Worm (Caenorhabditis elegans) whole organism, young adult: ENCODE data around the gene gcy-34.

Experiments
- B0019.2 ChIP-seq: fragments of 200-800 bp; sonication (Bioruptor generic); conservative IDR thresholded peaks from 2 replicates; pipeline ENCODE4 v1.3.6; 2022; ENCODE audit warnings: missing genetic modification reagents, missing genetic modification characterization, missing compliant biosample characterization
- B0261.1 ChIP-seq: sonication (generic microtip); optimal IDR thresholded peaks from 2 replicates; lab custom pipeline; 2016; ENCODE audit warnings: mild to moderate bottlenecking, missing genetic modification characterization, moderate library complexity, missing compliant biosample characterization
- B0336.3 ChIP-seq: fragments of 200-800 bp; sonication (Bioruptor generic); IDR thresholded peaks from 2 replicates; pipeline ENCODE4 v1.3.6; 2022; ENCODE audit warnings: missing genetic modification characterization, missing compliant biosample characterization
- F37B4.10 ChIP-seq: fragments of 200-800 bp; sonication (Bioruptor generic); IDR thresholded peaks from 2 replicates; pipeline ENCODE4 v1.3.6; 2022; ENCODE audit warnings: missing genetic modification characterization, missing compliant biosample characterization
- K12H6.12 ChIP-seq: fragments of 200-800 bp; sonication (Bioruptor generic); optimal IDR thresholded peaks from 2 replicates; lab custom pipeline; 2018; ENCODE audit warnings: mild to moderate bottlenecking, missing genetic modification characterization, missing compliant biosample characterization
- T26A5.8 ChIP-seq: sonication (generic microtip); optimal IDR thresholded peaks from 2 replicates; lab custom pipeline; 2016; ENCODE audit warnings: missing genetic modification characterization, missing compliant biosample characterization
- Y53F4B.3 ChIP-seq: fragments of 200-800 bp; sonication (Bioruptor generic); IDR thresholded peaks from 2 replicates; pipeline ENCODE4 v1.3.6; 2022; ENCODE audit warnings: missing genetic modification reagents, missing genetic modification characterization, missing compliant biosample characterization
- Y56A3A.18 ChIP-seq: fragments of 200-800 bp; sonication (Bioruptor generic); IDR thresholded peaks from 2 replicates; pipeline ENCODE4 v1.3.6; 2022; ENCODE audit warnings: missing genetic modification reagents, missing genetic modification characterization, missing compliant biosample characterization
- Y95B8A.8 ChIP-seq: fragments of 200-800 bp; sonication (Bioruptor generic); IDR thresholded peaks from 2 replicates; pipeline ENCODE4 v1.3.6; 2022; ENCODE audit warnings: missing genetic modification reagents, missing genetic modification characterization, missing compliant biosample characterization
- attf-5 ChIP-seq: fragments of 200-800 bp; sonication (Bioruptor generic); optimal IDR thresholded peaks from 2 replicates; lab custom pipeline; 2018; ENCODE audit warnings: mild to moderate bottlenecking, missing genetic modification characterization, missing compliant biosample characterization
- bed-2 ChIP-seq: fragments of 200-800 bp; sonication (Bioruptor generic); IDR thresholded peaks from 2 replicates; pipeline ENCODE4 v1.3.6; 2022; ENCODE audit warnings: missing genetic modification reagents, missing genetic modification characterization, missing compliant biosample characterization
- ccch-3 ChIP-seq: fragments of 200-800 bp; sonication (Bioruptor generic); optimal IDR thresholded peaks from 2 replicates; lab custom pipeline; 2018; ENCODE audit warnings: mild to moderate bottlenecking, missing genetic modification characterization, missing compliant biosample characterization
- ceh-91 ChIP-seq: fragments of 200-800 bp; sonication (Bioruptor generic); IDR thresholded peaks from 2 replicates; pipeline ENCODE4 v1.3.6; 2022; ENCODE audit warnings: missing genetic modification reagents, missing genetic modification characterization, missing compliant biosample characterization
- efl-1 ChIP-seq: fragments of 150-350 bp; optimal IDR thresholded peaks from 2 replicates; lab custom pipeline; 2014; ENCODE audit warnings: missing biosample characterization, missing genetic modification reagents, missing genetic modification characterization
- egrh-3 ChIP-seq: fragments of 200-800 bp; sonication (Bioruptor generic); IDR thresholded peaks from 2 replicates; pipeline ENCODE4 v1.3.6; 2022; ENCODE audit warnings: missing genetic modification reagents, missing genetic modification characterization, missing compliant biosample characterization
- ekl-4 ChIP-seq: fragments of 200-800 bp; sonication (Bioruptor generic); IDR thresholded peaks from 2 replicates; pipeline ENCODE4 v1.3.6; 2022; ENCODE audit warnings: missing genetic modification reagents, missing genetic modification characterization, missing compliant biosample characterization
- him-1 ChIP-seq: sonication (generic microtip); optimal IDR thresholded peaks from 2 replicates; lab custom pipeline; 2016; ENCODE audit warnings: missing genotype, missing genetic modification reagents, missing genetic modification characterization, missing compliant biosample characterization
- hmg-20 ChIP-seq: fragments of 200-800 bp; sonication (Bioruptor generic); IDR thresholded peaks from 2 replicates; pipeline ENCODE4 v1.3.6; 2022; ENCODE audit warnings: missing genetic modification reagents, missing genetic modification characterization, missing compliant biosample characterization
- lin-26 ChIP-seq: fragments of 200-800 bp; sonication (Bioruptor generic); IDR thresholded peaks from 2 replicates; pipeline ENCODE4 v1.3.6; 2022; ENCODE audit warnings: missing genetic modification reagents, missing genetic modification characterization, missing compliant biosample characterization
- madf-6 ChIP-seq: fragments of 200-800 bp; sonication (Bioruptor generic); IDR thresholded peaks from 2 replicates; pipeline ENCODE4 v1.3.6; 2022; ENCODE audit warnings: missing genetic modification reagents, missing genetic modification characterization, missing compliant biosample characterization
- mcd-1 ChIP-seq: fragments of 200-800 bp; sonication (Bioruptor generic); IDR thresholded peaks from 2 replicates; pipeline ENCODE4 v1.3.6; 2022; ENCODE audit warnings: missing genetic modification reagents, missing genetic modification characterization, missing compliant biosample characterization
- mxl-1 ChIP-seq: sonication (generic microtip); optimal IDR thresholded peaks from 2 replicates; lab custom pipeline; 2016; ENCODE audit warnings: missing genetic modification characterization, missing compliant biosample characterization
- nhr-179 ChIP-seq: sonication (generic microtip); optimal IDR thresholded peaks from 2 replicates; lab custom pipeline; 2016; ENCODE audit warnings: mild to moderate bottlenecking, missing genetic modification characterization, missing compliant biosample characterization
- nhr-27 ChIP-seq: fragments of 200-800 bp; sonication (Bioruptor generic); optimal IDR thresholded peaks from 2 replicates; lab custom pipeline; 2018; ENCODE audit warnings: mild to moderate bottlenecking, missing genetic modification characterization, moderate library complexity, missing compliant biosample characterization
- nhr-80 ChIP-seq: sonication (generic microtip); optimal IDR thresholded peaks from 2 replicates; lab custom pipeline; 2016; ENCODE audit warnings: missing genetic modification characterization, missing compliant biosample characterization
- sdz-38 ChIP-seq: sonication (generic microtip); optimal IDR thresholded peaks from 2 replicates; lab custom pipeline; 2016; ENCODE audit warnings: missing genotype, missing genetic modification characterization, missing compliant biosample characterization
- tbx-9 ChIP-seq: sonication (generic microtip); optimal IDR thresholded peaks from 2 replicates; lab custom pipeline; 2016; ENCODE audit warnings: borderline replicate concordance, missing genetic modification characterization, inconsistent platforms, missing compliant biosample characterization
- unc-62 ChIP-seq: fragments of 150-350 bp; optimal IDR thresholded peaks from 2 replicates; lab custom pipeline; 2014; ENCODE audit warnings: missing biosample characterization, missing genetic modification reagents, missing genetic modification characterization
- zim-3 ChIP-seq: sonication (generic microtip); optimal IDR thresholded peaks from 2 replicates; lab custom pipeline; 2017; ENCODE audit warnings: mild to moderate bottlenecking, missing genetic modification characterization, moderate library complexity, missing compliant biosample characterization
- ztf-25 ChIP-seq: fragments of 200-800 bp; sonication (Bioruptor generic); IDR thresholded peaks from 2 replicates; pipeline ENCODE4 v1.3.6; 2022; ENCODE audit warnings: missing genetic modification reagents, missing genetic modification characterization, missing compliant biosample characterization
- ztf-3 ChIP-seq: fragments of 200-800 bp; sonication (Bioruptor generic); optimal IDR thresholded peaks from 2 replicates; lab custom pipeline; 2018; ENCODE audit warnings: mild to moderate bottlenecking, missing genetic modification characterization, missing compliant biosample characterization
- ztf-6 ChIP-seq: fragments of 200-800 bp; sonication (Bioruptor generic); IDR thresholded peaks from 2 replicates; pipeline ENCODE4 v1.3.6; 2022; ENCODE audit warnings: missing genetic modification reagents, missing genetic modification characterization, missing compliant biosample characterization

The gcy-34 gene

ce11 chrV:13364227-13364626 lies 21.5 kb downstream of the gcy-34 start:
- no peak for TF ChIP-seq Y53F4B.3
- TF ChIP-seq mcd-1 = no peak
- TF ChIP-seq nhr-27 (tag; lab: Kevin White, UChicago) = no peak

DNA sequence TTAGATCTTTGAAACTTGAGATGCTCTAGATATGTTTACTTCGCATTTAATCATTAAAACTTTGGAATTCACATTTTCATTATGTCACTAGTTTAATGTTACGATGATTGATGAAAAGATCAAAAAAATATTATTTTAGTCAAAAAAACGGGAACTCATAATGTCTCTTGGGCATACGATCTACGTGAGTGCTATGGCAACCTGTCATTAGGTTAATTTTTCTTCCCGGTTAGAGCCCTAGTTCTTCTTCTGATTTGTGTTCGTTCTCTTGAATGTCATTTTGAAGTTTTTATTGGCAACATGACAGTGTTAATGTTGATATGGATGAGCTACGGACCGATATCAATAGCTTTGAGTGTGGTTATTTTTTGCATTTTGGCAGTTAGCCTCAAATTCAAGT lies 22.3 kb downstream of the gcy-34 start, which contains the start of gene srg-46:
TSS of gene srg-46 (plus strand) at position 301 of the 400 bp plus-strand sequence.
- TF ChIP-seq ceh-91 (GFP tag; lab: Robert Waterston, UW) (no peak), Y56A3A.18 (no peak), ztf-6 (GFP tag; lab: Robert Waterston, UW) (no peak), mxl-1 (tag; lab: Kevin White, UChicago) (no peak), ztf-25 (GFP tag; lab: Robert Waterston, UW) (no peak), madf-6 (no peak), sdz-38 (tag; lab: Kevin White, UChicago) (no peak), nhr-179 (tag; lab: Kevin White, UChicago) (no peak), B0336.3 (GFP tag; lab: Robert Waterston, UW) (no peak), ztf-3 (no peak), hmg-20 (GFP tag; lab: Robert Waterston, UW) (no peak)
- TF ChIP-seq, all 124 proteins: peak for 0

- TF ChIP-seq T26A5.8 (no peak), attf-5 (GFP tag; lab: Kevin White, UChicago) (no peak), nhr-27 (tag; lab: Kevin White, UChicago) (no peak), K12H6.12 (tag; lab: Kevin White, UChicago) (no peak), ccch-3 (GFP tag; lab: Kevin White, UChicago) (no peak), ekl-4 (GFP tag; lab: Robert Waterston, UW) (no peak), unc-62 (GFP tag; lab: Kevin White, UChicago) (no peak), him-1 (no peak), B0261.1 (no peak), tbx-9 (no peak), lin-26 (GFP tag; lab: Robert Waterston, UW) (no peak), zim-3 (tag; lab: Kevin White, UChicago) (no peak)
Observed at ce11 chrV:13360254-13360653, 25.4 kb downstream of the gcy-34 start, which contains the start of gene F32H5.4. Gene F32H5.4 (plus strand): TSS chrV:13360554.

DNA sequence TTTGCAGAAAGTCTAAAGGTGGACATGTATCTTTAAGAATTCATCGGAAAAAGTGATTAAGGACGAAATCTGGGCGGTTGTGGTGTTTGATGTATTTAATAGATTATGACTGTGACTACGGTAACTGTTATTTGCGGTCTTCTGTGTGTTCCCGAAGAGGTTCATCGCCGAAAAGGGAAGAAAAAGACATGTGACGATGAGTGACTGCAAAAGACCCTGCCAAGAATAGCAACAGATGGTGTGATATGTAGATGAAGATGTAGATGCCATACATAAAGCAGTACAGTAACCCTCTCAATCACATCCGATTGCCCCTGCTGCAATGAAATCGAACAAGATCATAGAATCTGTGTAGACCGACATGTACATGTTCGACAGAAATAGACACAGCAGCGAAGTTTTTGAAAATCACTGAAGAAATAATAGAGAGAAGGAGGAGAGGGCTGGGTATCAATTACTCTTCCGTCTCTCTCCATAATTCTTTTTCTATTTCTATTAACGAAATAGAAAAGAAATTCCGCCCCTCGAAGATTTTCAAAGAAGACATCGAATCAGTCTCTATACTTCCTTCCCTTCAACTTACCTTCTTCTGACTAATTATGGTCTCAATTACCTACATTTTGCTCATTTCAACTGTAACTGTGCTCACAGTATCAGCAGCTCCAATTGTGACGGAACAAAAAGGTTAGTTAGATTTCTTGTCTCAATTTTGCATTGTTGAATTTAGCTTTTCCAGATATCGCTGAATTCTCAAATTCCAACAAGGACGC lies 26.7 kb downstream of the gcy-34 start, which contains the start of gene F32H5.3:
TSS of gene F32H5.3 (plus strand) at position 513 of the 770 bp plus-strand sequence.
- TF ChIP-seq egrh-3 (GFP tag; lab: Robert Waterston, UW) (no peak), efl-1 (no peak), F37B4.10 (no peak), bed-2 (GFP tag; lab: Robert Waterston, UW) (no peak)

DNA sequence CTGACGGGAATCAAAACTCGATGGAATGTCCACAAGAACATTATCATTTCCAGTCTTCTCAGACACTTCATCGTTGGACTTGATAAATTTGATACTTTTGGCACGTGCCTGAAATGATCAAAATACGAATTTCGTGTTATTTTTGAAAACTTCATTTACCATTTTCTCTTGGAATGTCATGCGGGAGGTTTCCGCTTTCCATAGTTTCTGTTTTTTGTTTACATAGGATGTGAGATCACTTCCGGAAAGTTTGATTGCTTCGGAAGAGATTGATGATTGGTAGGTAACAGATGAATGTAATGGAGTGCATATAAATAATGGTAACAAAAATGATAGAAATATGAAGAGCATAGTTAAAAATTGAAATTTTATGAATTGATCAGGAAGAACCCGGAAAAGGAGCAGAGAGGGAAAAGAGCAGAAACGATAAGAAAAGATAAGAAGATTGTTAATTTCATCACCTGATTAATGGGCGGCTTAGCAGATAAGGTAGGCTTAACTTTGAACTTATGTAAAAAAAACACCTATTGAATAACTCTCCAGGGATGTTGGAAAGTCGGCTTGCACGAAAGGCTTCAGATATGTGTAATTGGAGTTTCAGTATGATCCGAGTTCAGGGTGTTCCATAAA lies 27.9 kb downstream of the gcy-34 start, which contains the start of gene F32H5.1:
TSS of gene F32H5.1 (minus strand) at position 386 of the 630 bp plus-strand sequence.
- TF ChIP-seq nhr-80 (peak; percentile 59), B0019.2 (no peak), Y95B8A.8 (GFP tag; lab: Robert Waterston, UW) (0 out of 2 replicates have a peak, but pooled peaks have one; percentile 29)
- TF ChIP-seq, all 124 proteins: peak for 2
